Worm (Caenorhabditis elegans): ENCODE data around the gene pfut-1.

- TF ChIP-seq ztf-11 (tag; optimal IDR thresholded peaks at IDR 0.05) (no peak), snpc-1.2 (GFP tag; IDR thresholded peaks at IDR 0.05) (no peak)
Measured at ce11 chrX:3127626-3128142, 37.9 kb upstream of the pfut-1 start.

Measured in whole organism, L4 larva.